Fruit fly (Drosophila melanogaster) whole organism, embryonic: ENCODE results near the gene CG14082.

ENCODE experiments used
- Abd-B ChIP-seq: fragments of 200-800 bp; sonication (Bioruptor generic); optimal IDR thresholded peaks from 2 replicates; lab custom pipeline; 2018; ENCODE audit warnings: missing biosample characterization, mild to moderate bottlenecking, missing genetic modification characterization, moderate library complexity
- BtbVII ChIP-seq: fragments of 200-800 bp; sonication (Bioruptor generic); optimal IDR thresholded peaks from 3 replicates; lab custom pipeline; 2017; ENCODE audit warnings: missing biosample characterization, mild to moderate bottlenecking, missing genetic modification characterization
- CG10147 ChIP-seq: fragments of 200-800 bp; sonication (Bioruptor generic); optimal IDR thresholded peaks from 2 replicates; lab custom pipeline; 2019; ENCODE audit warnings: missing biosample characterization, mild to moderate bottlenecking, missing genetic modification characterization, moderate library complexity
- CG10959 ChIP-seq: fragments of 200-800 bp; sonication (Bioruptor generic); IDR thresholded peaks from 2 replicates; pipeline ENCODE4 v1.3.6; 2022; ENCODE audit warnings: missing biosample characterization, missing genetic modification characterization
- CG11398 ChIP-seq: fragments of 200-800 bp; sonication (Bioruptor generic); optimal IDR thresholded peaks from 2 replicates; lab custom pipeline; 2016; ENCODE audit warnings: missing biosample characterization, missing genetic modification characterization
- CG11504 ChIP-seq: fragments of 200-800 bp; sonication (Bioruptor generic); optimal IDR thresholded peaks from 3 replicates; lab custom pipeline; 2019; ENCODE audit warnings: missing biosample characterization, mild to moderate bottlenecking, missing genetic modification characterization, moderate library complexity
- CG11560 ChIP-seq: fragments of 200-800 bp; sonication (Bioruptor generic); IDR thresholded peaks from 3 replicates; pipeline ENCODE4 v1.3.6; 2022; ENCODE audit warnings: missing biosample characterization, missing genetic modification characterization
- CG12071 ChIP-seq: fragments of 200-800 bp; sonication (Bioruptor generic); optimal IDR thresholded peaks from 3 replicates; lab custom pipeline; 2018; ENCODE audit warnings: missing biosample characterization, mild to moderate bottlenecking, missing genetic modification characterization
- CG1233 ChIP-seq: fragments of 200-800 bp; sonication (Bioruptor generic); optimal IDR thresholded peaks from 4 replicates; lab custom pipeline; 2018; ENCODE audit warnings: missing biosample characterization, mild to moderate bottlenecking, missing genetic modification characterization
- CG12659 ChIP-seq: fragments of 200-800 bp; sonication (Bioruptor generic); optimal IDR thresholded peaks from 3 replicates; lab custom pipeline; 2017; ENCODE audit warnings: mild to moderate bottlenecking, missing biosample characterization, missing genetic modification reagents, missing genetic modification characterization
- CG13296 ChIP-seq: fragments of 200-800 bp; sonication (Bioruptor generic); optimal IDR thresholded peaks from 3 replicates; lab custom pipeline; 2018; ENCODE audit warnings: missing biosample characterization, mild to moderate bottlenecking, missing genetic modification characterization
- CG13894 ChIP-seq: fragments of 200-800 bp; sonication (Bioruptor generic); optimal IDR thresholded peaks from 3 replicates; lab custom pipeline; 2018; ENCODE audit warnings: missing biosample characterization, mild to moderate bottlenecking, missing genetic modification characterization, moderate library complexity
- CG17328 ChIP-seq: fragments of 200-800 bp; sonication (Bioruptor generic); IDR thresholded peaks from 2 replicates; pipeline ENCODE4 v1.3.6; 2022; ENCODE audit warnings: missing biosample characterization, missing genetic modification characterization
- CG18764 ChIP-seq: fragments of 200-800 bp; sonication (Bioruptor generic); optimal IDR thresholded peaks from 3 replicates; lab custom pipeline; 2016; ENCODE audit warnings: missing biosample characterization, missing genetic modification characterization
- CG2678 ChIP-seq: fragments of 200-800 bp; sonication (Bioruptor generic); optimal IDR thresholded peaks from 3 replicates; lab custom pipeline; 2019; ENCODE audit warnings: missing biosample characterization, mild to moderate bottlenecking, missing genetic modification characterization, moderate library complexity
- CG2875 ChIP-seq: fragments of 200-800 bp; sonication (Bioruptor generic); optimal IDR thresholded peaks from 2 replicates; lab custom pipeline; 2017; ENCODE audit warnings: missing biosample characterization, mild to moderate bottlenecking, missing genetic modification characterization, missing genetic modification reagents
- CG3065 ChIP-seq: fragments of 200-800 bp; sonication (Bioruptor generic); optimal IDR thresholded peaks from 2 replicates; lab custom pipeline; 2016; ENCODE audit warnings: missing biosample characterization, missing genetic modification characterization
- CG31365 ChIP-seq: fragments of 200-800 bp; sonication (Bioruptor generic); optimal IDR thresholded peaks from 2 replicates; lab custom pipeline; 2018; ENCODE audit warnings: missing biosample characterization, mild to moderate bottlenecking, missing genetic modification characterization
- CG32772 ChIP-seq: fragments of 200-800 bp; sonication (Bioruptor generic); IDR thresholded peaks from 2 replicates; pipeline ENCODE4 v1.3.6; 2022; ENCODE audit warnings: missing biosample characterization, missing genetic modification characterization
- CG34376 ChIP-seq: fragments of 200-800 bp; sonication (Bioruptor generic); optimal IDR thresholded peaks from 2 replicates; lab custom pipeline; 2018; ENCODE audit warnings: missing biosample characterization, mild to moderate bottlenecking, missing genetic modification characterization
- CG5953 ChIP-seq: fragments of 200-800 bp; sonication (Bioruptor generic); IDR thresholded peaks from 2 replicates; pipeline ENCODE4 v1.3.6; 2022; ENCODE audit warnings: missing biosample characterization, missing genetic modification characterization
- CG7963 ChIP-seq: fragments of 200-800 bp; sonication (Bioruptor generic); IDR thresholded peaks from 3 replicates; pipeline ENCODE4 v1.3.6; 2022; ENCODE audit warnings: missing biosample characterization, missing genetic modification characterization; ENCODE audit not compliant: partially characterized antibody
- CG8089 ChIP-seq: fragments of 200-800 bp; sonication (Bioruptor generic); optimal IDR thresholded peaks from 3 replicates; lab custom pipeline; 2016; ENCODE audit warnings: missing biosample characterization, missing genetic modification characterization
- CG8924 ChIP-seq: fragments of 200-800 bp; optimal IDR thresholded peaks from 3 replicates; lab custom pipeline; 2019; ENCODE audit warnings: missing biosample characterization, mild to moderate bottlenecking, missing genetic modification characterization, moderate library complexity
- CG9876 ChIP-seq: fragments of 200-800 bp; sonication (Bioruptor generic); optimal IDR thresholded peaks from 2 replicates; lab custom pipeline; 2016; ENCODE audit warnings: missing biosample characterization, missing genetic modification characterization
- Dfd ChIP-seq, 2 experiments: fragments of >200 bp; optimal IDR thresholded peaks; 2 replicates each; lab custom pipeline; 2017; ENCODE audit warnings: missing biosample characterization in 2 of 2, missing genetic modification characterization in 2 of 2
- Dip3 ChIP-seq: fragments of 200-800 bp; sonication (Bioruptor generic); optimal IDR thresholded peaks from 3 replicates; lab custom pipeline; 2016; ENCODE audit warnings: missing biosample characterization, missing genetic modification characterization
- Dll ChIP-seq: fragments of 200-800 bp; sonication (Bioruptor generic); IDR thresholded peaks from 4 replicates; pipeline ENCODE4 v1.3.6; 2022; ENCODE audit warnings: missing biosample characterization, missing genetic modification characterization; ENCODE audit not compliant: partially characterized antibody
- Eip74EF ChIP-seq, 2 experiments: fragments of 200-800 bp in 1 of 2; fragments of >200 bp in 1 of 2; sonication (Bioruptor generic) in 1 of 2; optimal IDR thresholded peaks; 2 replicates each; lab custom pipeline; 2017 to 2019; ENCODE audit warnings: missing biosample characterization in 2 of 2, missing genetic modification characterization in 2 of 2, mild to moderate bottlenecking in 1 of 2, moderate library complexity in 1 of 2
- H15 ChIP-seq: fragments of 200-800 bp; sonication (Bioruptor generic); IDR thresholded peaks from 3 replicates; pipeline ENCODE4 v1.3.6; 2022; ENCODE audit warnings: missing biosample characterization, missing genetic modification characterization
- HLH3B ChIP-seq: fragments of 200-800 bp; sonication (Bioruptor generic); IDR thresholded peaks from 2 replicates; pipeline ENCODE4 v1.3.6; 2022; ENCODE audit warnings: missing biosample characterization, missing genetic modification characterization
- MTF-1 ChIP-seq: fragments of 200-800 bp; sonication (Bioruptor generic); optimal IDR thresholded peaks from 2 replicates; lab custom pipeline; 2018; ENCODE audit warnings: missing biosample characterization, mild to moderate bottlenecking, missing genetic modification characterization, borderline replicate concordance
- Mrtf ChIP-seq: fragments of 200-800 bp; sonication (Bioruptor generic); IDR thresholded peaks from 3 replicates; pipeline ENCODE4 v1.3.6; 2022; ENCODE audit warnings: missing biosample characterization, missing genetic modification characterization
- Myb ChIP-seq: fragments of 200-800 bp; sonication (Bioruptor generic); optimal IDR thresholded peaks from 2 replicates; lab custom pipeline; 2016; ENCODE audit warnings: missing biosample characterization, missing genetic modification characterization
- NC2β ChIP-seq: fragments of 200-800 bp; sonication (Bioruptor generic); optimal IDR thresholded peaks from 2 replicates; lab custom pipeline; 2016; ENCODE audit warnings: missing biosample characterization, missing genetic modification characterization
- Scr ChIP-seq: fragments of 200-800 bp; sonication (Bioruptor generic); IDR thresholded peaks from 2 replicates; pipeline ENCODE4 v1.3.6; 2022; ENCODE audit warnings: missing biosample characterization, missing genetic modification characterization; ENCODE audit not compliant: partially characterized antibody
- Sin3A ChIP-seq: fragments of >200 bp; optimal IDR thresholded peaks from 2 replicates; lab custom pipeline; 2018
- chif ChIP-seq, 2 experiments: fragments of 200-800 bp; sonication (Bioruptor generic); optimal IDR thresholded peaks; 3 replicates each; lab custom pipeline; 2016; ENCODE audit warnings: missing biosample characterization in 2 of 2, missing genetic modification characterization in 2 of 2
- ewg ChIP-seq: fragments of 200-800 bp; sonication (Bioruptor generic); optimal IDR thresholded peaks from 3 replicates; lab custom pipeline; 2017; ENCODE audit warnings: mild to moderate bottlenecking, missing biosample characterization, missing genetic modification reagents, missing genetic modification characterization
- gcm2 ChIP-seq: fragments of 200-800 bp; sonication (Bioruptor generic); optimal IDR thresholded peaks from 2 replicates; lab custom pipeline; 2016; ENCODE audit warnings: missing biosample characterization, missing genetic modification characterization
- gro ChIP-seq: fragments of 200-800 bp; sonication (Bioruptor generic); optimal IDR thresholded peaks from 2 replicates; lab custom pipeline; 2016; ENCODE audit warnings: missing biosample characterization, missing genetic modification characterization
- hb ChIP-seq: fragments of 200-800 bp; sonication (Bioruptor generic); IDR thresholded peaks from 3 replicates; pipeline ENCODE4 v1.3.6; 2022; ENCODE audit warnings: missing biosample characterization, missing genetic modification characterization; ENCODE audit not compliant: partially characterized antibody
- hkb ChIP-seq, 2 experiments: fragments of 200-800 bp in 1 of 2; fragments of >200 bp in 1 of 2; sonication (Bioruptor generic) in 1 of 2; IDR thresholded peaks in 1 of 2; optimal IDR thresholded peaks in 1 of 2; 2 replicates each; pipeline versions ENCODE4 v1.3.6 to Lab custom; 2017 to 2022; ENCODE audit warnings: missing biosample characterization in 1 of 2, missing genetic modification characterization in 1 of 2
- odd ChIP-seq: fragments of 200-800 bp; sonication (Bioruptor generic); optimal IDR thresholded peaks from 2 replicates; lab custom pipeline; 2017; ENCODE audit warnings: missing biosample characterization, mild to moderate bottlenecking, missing genetic modification characterization
- repo ChIP-seq: fragments of 200-800 bp; sonication (Bioruptor generic); optimal IDR thresholded peaks from 2 replicates; lab custom pipeline; 2016; ENCODE audit warnings: missing biosample characterization, missing genetic modification characterization
- sc ChIP-seq, 3 experiments: fragments of >200 bp in 2 of 3; fragments of 200-800 bp in 1 of 3; sonication (Bioruptor generic) in 1 of 3; optimal IDR thresholded peaks; 2 replicates in 2 of 3; 3 replicates in 1 of 3; lab custom pipeline; 2017; ENCODE audit warnings: mild to moderate bottlenecking in 1 of 3, missing biosample characterization in 1 of 3, missing genetic modification characterization in 1 of 3, missing genetic modification reagents in 1 of 3
- sim ChIP-seq: fragments of 200-800 bp; sonication (Bioruptor generic); IDR thresholded peaks from 2 replicates; pipeline ENCODE4 v1.3.6; 2022; ENCODE audit warnings: missing biosample characterization, missing genetic modification characterization
- sqz ChIP-seq: fragments of 200-800 bp; sonication (Bioruptor generic); optimal IDR thresholded peaks from 3 replicates; lab custom pipeline; 2018; ENCODE audit warnings: missing biosample characterization, mild to moderate bottlenecking, missing genetic modification characterization
- trem ChIP-seq: fragments of 200-800 bp; optimal IDR thresholded peaks from 3 replicates; lab custom pipeline; 2019; ENCODE audit warnings: missing biosample characterization, mild to moderate bottlenecking, missing genetic modification characterization, moderate library complexity

Gene CG14082

DNA sequence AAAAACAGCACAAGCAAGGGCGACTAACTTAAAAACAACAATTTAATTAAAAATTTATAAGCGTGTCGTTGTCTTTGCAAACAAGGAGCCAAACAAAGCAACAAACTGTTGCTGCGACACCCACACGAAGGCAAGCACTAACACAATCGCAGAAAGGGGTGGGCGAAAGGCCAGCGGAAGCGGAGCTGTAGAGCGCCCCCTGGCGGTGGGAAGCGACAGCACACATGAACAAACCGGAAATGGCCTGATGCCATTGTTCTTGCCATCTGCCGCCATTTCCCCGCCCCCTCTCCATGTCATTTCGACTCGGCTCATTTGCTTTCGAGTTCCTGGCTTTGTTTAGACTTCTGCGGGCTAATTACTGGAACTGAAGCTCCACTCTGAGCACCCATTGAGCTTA lies 6.2 kb downstream of the CG14082 start (continued):
- TF ChIP-seq MTF-1 (GFP tag; lab: Kevin White, UChicago) = peak; percentile 52
- no peak for TF ChIP-seq NC2β (GFP tag; lab: Kevin White, UChicago)
- TF ChIP-seq ewg (GFP tag; lab: Kevin White, UChicago) = peak; percentile 13
- no peak for TF ChIP-seq Abd-B (GFP tag; lab: Kevin White, UChicago)
- no peak for TF ChIP-seq H15 (GFP tag; lab: Robert Waterston, UW)
- no peak for TF ChIP-seq gcm2 (GFP tag; lab: Kevin White, UChicago)
- no peak for TF ChIP-seq CG9876
- no peak for TF ChIP-seq Dip3 (GFP tag; lab: Kevin White, UChicago)
- peak; percentile 55 for TF ChIP-seq odd (GFP tag; lab: Kevin White, UChicago)
- no peak for TF ChIP-seq Myb (GFP tag; lab: Kevin White, UChicago)
- no peak for TF ChIP-seq gro
- TF ChIP-seq Eip74EF (GFP tag; optimal IDR thresholded peaks at IDR 0.05; lab: Kevin White, UChicago) = no peak
- peak; percentile 48; the same call in 1 of the 3 replicates for TF ChIP-seq Mrtf (GFP tag; lab: Robert Waterston, UW)
- TF ChIP-seq CG11504 (tag; lab: Kevin White, UChicago) = peak; percentile 20
- no peak for TF ChIP-seq CG10147 (GFP tag; lab: Kevin White, UChicago)
- no peak for TF ChIP-seq CG13894 (tag; lab: Kevin White, UChicago)
- TF ChIP-seq hkb (optimal IDR thresholded peaks at IDR 0.05; lab: Kevin White, UChicago) = no peak
- peak; percentile 26; the same call in 1 of the 2 replicates for TF ChIP-seq hkb (GFP tag; IDR thresholded peaks at IDR 0.05; lab: Robert Waterston, UW)
- no peak for TF ChIP-seq Scr
- TF ChIP-seq CG34376 (GFP tag; lab: Kevin White, UChicago) = peak; percentile 72
- TF ChIP-seq CG8089 (GFP tag; lab: Kevin White, UChicago) = no peak
- TF ChIP-seq HLH3B (GFP tag; lab: Robert Waterston, UW) = peak; percentile 26; the same call in 1 of the 2 replicates
- no peak for TF ChIP-seq sim (GFP tag; lab: Robert Waterston, UW)
- TF ChIP-seq chif (GFP tag; optimal IDR thresholded peaks at IDR 0.05; lab: Kevin White, UChicago) = no peak
- TF ChIP-seq repo (GFP tag; lab: Kevin White, UChicago) = no peak
- peak; percentile 59 for TF ChIP-seq CG13296
- no peak for TF ChIP-seq sqz (GFP tag; lab: Kevin White, UChicago)
- TF ChIP-seq CG12071 (GFP tag; lab: Kevin White, UChicago) = peak; percentile 55
- TF ChIP-seq Sin3A (lab: Kevin White, UChicago) = no peak
- no peak for TF ChIP-seq hb (GFP tag; lab: Robert Waterston, UW)
- 0 out of 2 replicates have a peak, but pooled peaks have one; percentile 16 for TF ChIP-seq CG10959
- TF ChIP-seq CG32772 (GFP tag; lab: Robert Waterston, UW) = no peak
- no peak for TF ChIP-seq CG11560
- TF ChIP-seq CG7963 = no peak
- TF ChIP-seq Dfd (GFP tag; optimal IDR thresholded peaks at IDR 0.05; lab: Kevin White, UChicago) = no peak
- no peak for TF ChIP-seq CG8924 (tag; lab: Kevin White, UChicago)
- TF ChIP-seq CG3065 (GFP tag; lab: Kevin White, UChicago) = no peak
- peak; percentile 65 for TF ChIP-seq CG1233 (GFP tag; lab: Kevin White, UChicago)
- no peak for TF ChIP-seq BtbVII (GFP tag; lab: Kevin White, UChicago)
- TF ChIP-seq CG17328 (GFP tag; lab: Robert Waterston, UW) = peak; percentile 50; the same call in 1 of the 2 replicates
- no peak for TF ChIP-seq trem (tag; lab: Kevin White, UChicago)
- TF ChIP-seq CG18764 (GFP tag; lab: Kevin White, UChicago) = no peak
- no peak for TF ChIP-seq Dll (GFP tag; lab: Robert Waterston, UW)
- peak; percentile 8 for TF ChIP-seq CG2678 (tag; lab: Kevin White, UChicago)
- TF ChIP-seq CG12659 (GFP tag; lab: Kevin White, UChicago) = no peak
- peak; percentile 21 for TF ChIP-seq CG2875 (GFP tag; lab: Kevin White, UChicago)
- TF ChIP-seq sc (optimal IDR thresholded peaks at IDR 0.05; lab: Kevin White, UChicago) = no peak
- TF ChIP-seq sc (GFP tag; optimal IDR thresholded peaks at IDR 0.05; lab: Kevin White, UChicago) = no peak
- TF ChIP-seq CG11398 = no peak
- peak; percentile 27 for TF ChIP-seq CG31365 (tag; lab: Kevin White, UChicago)
- no peak for TF ChIP-seq CG5953
